Worm (Caenorhabditis elegans) whole organism, L4 larva: ENCODE measurements around the gene clc-26.

Experiments used
- D1046.2 ChIP-seq: fragments of 200-800 bp; sonication (Bioruptor generic); IDR thresholded peaks from 2 replicates; pipeline ENCODE4 v1.3.6; 2022; ENCODE audit warnings: missing genetic modification characterization, missing compliant biosample characterization
- F37D6.2 ChIP-seq: sonication (generic microtip); optimal IDR thresholded peaks from 2 replicates; lab custom pipeline; 2016; ENCODE audit warnings: mild to moderate bottlenecking, missing genetic modification characterization, missing compliant biosample characterization
- F49E8.2 ChIP-seq: sonication (generic microtip); optimal IDR thresholded peaks from 2 replicates; lab custom pipeline; 2016; ENCODE audit warnings: missing compliant biosample characterization, mild to moderate bottlenecking, missing genetic modification characterization, borderline replicate concordance
- T20F7.1 ChIP-seq: fragments of 200-800 bp; sonication (Bioruptor generic); optimal IDR thresholded peaks from 2 replicates; lab custom pipeline; 2018; ENCODE audit warnings: mild to moderate bottlenecking, missing genetic modification characterization, missing compliant biosample characterization
- ZK337.2 ChIP-seq: fragments of 200-800 bp; sonication (Bioruptor generic); IDR thresholded peaks from 2 replicates; pipeline ENCODE4 v1.3.6; 2022; ENCODE audit warnings: missing genetic modification reagents, missing genetic modification characterization, missing compliant biosample characterization
- arid-1 ChIP-seq: fragments of 200-800 bp; sonication (Bioruptor generic); conservative IDR thresholded peaks from 2 replicates; pipeline ENCODE4 v1.3.6; 2022; ENCODE audit warnings: missing genetic modification reagents, missing genetic modification characterization, missing compliant biosample characterization
- attf-4 ChIP-seq: sonication (generic microtip); optimal IDR thresholded peaks from 3 replicates; lab custom pipeline; 2017; ENCODE audit warnings: missing biosample characterization, missing genetic modification characterization
- ceh-28 ChIP-seq: fragments of 150-350 bp; optimal IDR thresholded peaks from 2 replicates; lab custom pipeline; 2014; ENCODE audit warnings: missing biosample characterization, missing genetic modification reagents, missing genetic modification characterization
- ceh-62 ChIP-seq: sonication (generic microtip); optimal IDR thresholded peaks from 2 replicates; lab custom pipeline; 2017; ENCODE audit warnings: missing biosample characterization, missing genetic modification characterization
- ctbp-1 ChIP-seq: fragments of 200-800 bp; sonication (Bioruptor generic); IDR thresholded peaks from 2 replicates; pipeline ENCODE4 v1.3.6; 2022; ENCODE audit warnings: missing genetic modification reagents, missing genetic modification characterization, missing compliant biosample characterization
- daf-8 ChIP-seq: fragments of 200-800 bp; sonication (Bioruptor generic); IDR thresholded peaks from 2 replicates; pipeline ENCODE4 v1.3.6; 2022; ENCODE audit warnings: missing genetic modification characterization, missing compliant biosample characterization
- dmd-8 ChIP-seq: fragments of 200-800 bp; sonication (Bioruptor generic); IDR thresholded peaks from 2 replicates; pipeline ENCODE4 v1.3.6; 2022; ENCODE audit warnings: missing genetic modification characterization, missing compliant biosample characterization
- dpl-1 ChIP-seq: fragments of 150-350 bp; optimal IDR thresholded peaks from 2 replicates; lab custom pipeline; 2014; ENCODE audit warnings: missing biosample characterization, missing genetic modification reagents, missing genetic modification characterization
- dve-1 ChIP-seq: sonication (generic microtip); optimal IDR thresholded peaks from 2 replicates; lab custom pipeline; 2017; ENCODE audit warnings: antibody characterized with exemption, mild to moderate bottlenecking, missing genetic modification characterization, missing compliant biosample characterization; ENCODE audit not compliant: insufficient read depth
- fkh-10 ChIP-seq: fragments of 150-350 bp; optimal IDR thresholded peaks from 2 replicates; lab custom pipeline; 2014; ENCODE audit warnings: missing biosample characterization, missing genetic modification reagents, missing genetic modification characterization
- hlh-11 ChIP-seq: fragments of 200-800 bp; sonication (Bioruptor generic); optimal IDR thresholded peaks from 2 replicates; lab custom pipeline; 2018; ENCODE audit warnings: mild to moderate bottlenecking, missing genetic modification characterization, missing compliant biosample characterization
- hlh-30 ChIP-seq: sonication (generic microtip); optimal IDR thresholded peaks from 2 replicates; lab custom pipeline; 2017; ENCODE audit warnings: antibody characterized with exemption, mild to moderate bottlenecking, missing genetic modification characterization, missing compliant biosample characterization; ENCODE audit not compliant: insufficient read depth
- hmg-1.1 ChIP-seq: fragments of 200-800 bp; sonication (Bioruptor generic); IDR thresholded peaks from 2 replicates; pipeline ENCODE4 v1.3.6; 2022; ENCODE audit warnings: missing genetic modification reagents, missing genetic modification characterization, missing compliant biosample characterization
- lin-15B ChIP-seq: fragments of 150-350 bp; sonication (generic microtip); optimal IDR thresholded peaks from 3 replicates; lab custom pipeline; 2014; ENCODE audit warnings: missing biosample characterization, missing genetic modification characterization
- lir-3 ChIP-seq: sonication (generic microtip); optimal IDR thresholded peaks from 2 replicates; lab custom pipeline; 2016; ENCODE audit warnings: mild to moderate bottlenecking, missing genetic modification characterization, missing compliant biosample characterization
- lsy-2 ChIP-seq, 2 experiments: fragments of 150-350 bp in 1 of 2; sonication (generic microtip) in 1 of 2; optimal IDR thresholded peaks; 2 replicates each; lab custom pipeline; 2014 to 2017; ENCODE audit warnings: missing biosample characterization in 2 of 2, missing genetic modification characterization in 2 of 2
- madf-5 ChIP-seq, 2 experiments: fragments of 200-800 bp; sonication (Bioruptor generic); IDR thresholded peaks; 2 replicates each; pipeline ENCODE4 v1.3.6; 2022; ENCODE audit warnings: missing compliant biosample characterization in 2 of 2, missing genetic modification characterization in 2 of 2
- mdl-1 ChIP-seq, 2 experiments: fragments of 150-350 bp in 1 of 2; sonication (generic microtip) in 1 of 2; optimal IDR thresholded peaks; 2 replicates each; lab custom pipeline; 2014 to 2017; ENCODE audit warnings: missing biosample characterization in 2 of 2, missing genetic modification characterization in 2 of 2
- mes-2 ChIP-seq: sonication (generic microtip); optimal IDR thresholded peaks from 2 replicates; lab custom pipeline; 2016; ENCODE audit warnings: missing genotype, mild to moderate bottlenecking, missing genetic modification characterization, missing compliant biosample characterization; ENCODE audit not compliant: poor library complexity, severe bottlenecking
- mxl-2 ChIP-seq: fragments of 200-800 bp; sonication (Bioruptor generic); conservative IDR thresholded peaks from 2 replicates; pipeline ENCODE4 v1.3.6; 2022; ENCODE audit warnings: missing genetic modification reagents, missing genetic modification characterization, missing compliant biosample characterization
- mxl-3 ChIP-seq: fragments of 200-800 bp; sonication (Bioruptor generic); optimal IDR thresholded peaks from 2 replicates; lab custom pipeline; 2018; ENCODE audit warnings: mild to moderate bottlenecking, missing genetic modification characterization, missing compliant biosample characterization
- nhr-102 ChIP-seq: sonication (generic microtip); optimal IDR thresholded peaks from 2 replicates; lab custom pipeline; 2016; ENCODE audit warnings: mild to moderate bottlenecking, missing genetic modification characterization, moderate library complexity, missing compliant biosample characterization
- nhr-237 ChIP-seq: sonication (generic microtip); optimal IDR thresholded peaks from 2 replicates; lab custom pipeline; 2017; ENCODE audit warnings: missing biosample characterization, missing genetic modification characterization
- nhr-25 ChIP-seq: sonication (generic microtip); optimal IDR thresholded peaks from 2 replicates; lab custom pipeline; 2017; ENCODE audit warnings: missing genetic modification characterization, mild to moderate bottlenecking, missing compliant biosample characterization, antibody characterized with exemption, moderate library complexity, borderline replicate concordance; ENCODE audit not compliant: insufficient read depth
- nhr-28 ChIP-seq: fragments of 150-350 bp; optimal IDR thresholded peaks from 2 replicates; lab custom pipeline; 2014; ENCODE audit warnings: missing biosample characterization, missing genetic modification characterization
- nhr-41 ChIP-seq: fragments of 200-800 bp; sonication (Bioruptor generic); IDR thresholded peaks from 2 replicates; pipeline ENCODE4 v1.3.6; 2022; ENCODE audit warnings: missing genetic modification reagents, missing genetic modification characterization, missing compliant biosample characterization
- nhr-42 ChIP-seq: fragments of 200-800 bp; sonication (Bioruptor generic); IDR thresholded peaks from 2 replicates; pipeline ENCODE4 v1.3.6; 2022; ENCODE audit warnings: missing genetic modification characterization, missing compliant biosample characterization
- nhr-48 ChIP-seq: sonication (generic microtip); optimal IDR thresholded peaks from 2 replicates; lab custom pipeline; 2016; ENCODE audit warnings: mild to moderate bottlenecking, missing genetic modification characterization, missing compliant biosample characterization
- nhr-76 ChIP-seq: fragments of 150-350 bp; optimal IDR thresholded peaks from 2 replicates; lab custom pipeline; 2014; ENCODE audit warnings: missing biosample characterization, missing genetic modification characterization
- nhr-77 ChIP-seq: fragments of 150-350 bp; optimal IDR thresholded peaks from 2 replicates; lab custom pipeline; 2014; ENCODE audit warnings: missing biosample characterization, missing genetic modification characterization
- php-3 ChIP-seq: fragments of 200-800 bp; sonication (Bioruptor generic); IDR thresholded peaks from 2 replicates; pipeline ENCODE4 v1.3.6; 2022; ENCODE audit warnings: missing genetic modification reagents, missing genetic modification characterization, missing compliant biosample characterization
- rbr-2 ChIP-seq: sonication (generic microtip); optimal IDR thresholded peaks from 2 replicates; lab custom pipeline; 2016; ENCODE audit warnings: missing genotype, missing genetic modification characterization, missing compliant biosample characterization
- set-16 ChIP-seq: fragments of 200-800 bp; sonication (Bioruptor generic); IDR thresholded peaks from 2 replicates; pipeline ENCODE4 v1.3.6; 2022; ENCODE audit warnings: missing genetic modification reagents, missing genetic modification characterization, missing compliant biosample characterization
- snpc-4 ChIP-seq: fragments of 150-350 bp; optimal IDR thresholded peaks from 2 replicates; lab custom pipeline; 2014; ENCODE audit warnings: missing biosample characterization, missing genetic modification characterization
- spr-1 ChIP-seq: sonication (generic microtip); optimal IDR thresholded peaks from 2 replicates; lab custom pipeline; 2016; ENCODE audit warnings: mild to moderate bottlenecking, missing genetic modification characterization, missing compliant biosample characterization
- unc-62 ChIP-seq, 3 experiments: fragments of 150-350 bp in 1 of 3; sonication (generic microtip); optimal IDR thresholded peaks in 2 of 3; peaks in 1 of 3; 1 replicate in 1 of 3; 2 replicates in 2 of 3; lab custom pipeline; 2014 to 2017; ENCODE audit warnings: missing biosample characterization in 3 of 3, missing genetic modification characterization in 3 of 3, missing genetic modification reagents in 3 of 3, missing genotype in 1 of 3
- vab-7 ChIP-seq: fragments of 200-800 bp; sonication (Bioruptor generic); IDR thresholded peaks from 2 replicates; pipeline ENCODE4 v1.3.6; 2022; ENCODE audit warnings: missing genetic modification reagents, missing genetic modification characterization, missing compliant biosample characterization

Gene clc-26

DNA sequence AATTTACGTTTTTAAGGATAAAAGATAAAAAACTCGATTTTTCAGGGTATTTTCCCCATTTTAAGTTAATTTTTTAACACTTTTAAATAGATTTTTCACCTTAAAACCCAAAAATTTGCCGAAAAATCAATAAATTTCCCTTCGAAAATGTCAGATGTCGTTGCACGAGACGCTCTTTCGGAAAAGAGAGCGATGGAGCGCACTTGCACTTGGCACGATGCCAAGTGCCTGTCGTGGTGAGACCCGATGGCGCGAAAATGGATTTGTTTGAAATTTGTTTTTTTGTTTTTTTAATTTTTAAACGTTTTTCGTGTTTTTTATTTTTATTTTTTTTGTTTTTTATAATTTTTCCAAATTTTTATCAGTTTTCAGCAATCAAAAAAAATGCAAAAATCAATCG, 49.7 kb upstream of the clc-26 start, which contains the start of the genes rab-18 and kbp-4 (continued):
- TF ChIP-seq set-16 (GFP tag; lab: Robert Waterston, UW) (no peak), nhr-42 (0 out of 2 replicates have a peak, but pooled peaks have one; percentile 54), php-3 (GFP tag; lab: Robert Waterston, UW) (no peak), ZK337.2 (GFP tag; lab: Robert Waterston, UW) (no peak), fkh-10 (GFP tag; lab: Kevin White, UChicago) (peak; percentile 53), dmd-8 (GFP tag; lab: Robert Waterston, UW) (no peak), nhr-28 (tag; lab: Kevin White, UChicago) (peak; percentile 88), ceh-28 (tag; lab: Kevin White, UChicago) (peak; percentile 41), hlh-11 (peak; percentile 91), madf-5 (GFP tag; IDR thresholded peaks at IDR 0.05; lab: Robert Waterston, UW) (no peak), nhr-25 (tag; lab: Kevin White, UChicago) (peak; percentile 67), mxl-3 (GFP tag; lab: Kevin White, UChicago) (peak; percentile 58), T20F7.1 (GFP tag; lab: Kevin White, UChicago) (no peak), dve-1 (tag; lab: Kevin White, UChicago) (peak; percentile 98), mxl-2 (GFP tag; lab: Robert Waterston, UW) (no peak), dpl-1 (GFP tag; lab: Kevin White, UChicago) (peak; percentile 99), ctbp-1 (peak; percentile 77), F37D6.2 (tag; lab: Kevin White, UChicago) (peak; percentile 82), hmg-1.1 (peak; percentile 83), nhr-77 (tag; lab: Kevin White, UChicago) (peak; percentile 97), lin-15B (tag; lab: Kevin White, UChicago) (peak; percentile 85), nhr-102 (tag; lab: Kevin White, UChicago) (peak; percentile 82), hlh-30 (peak; percentile 100), unc-62 (GFP tag; optimal IDR thresholded peaks at IDR 0.05 in 1 of 2; lab: Kevin White, UChicago) (peak in 1 of 2 experiments; percentile 49), unc-62 (tag; optimal IDR thresholded peaks at IDR 0.05; lab: Kevin White, UChicago) (no peak), arid-1 (GFP tag; lab: Robert Waterston, UW) (peak; percentile 75), mdl-1 (tag; optimal IDR thresholded peaks at IDR 0.05; lab: Kevin White, UChicago) (peak; percentile 56 to 96), rbr-2 (tag; lab: Kevin White, UChicago) (peak; percentile 93), vab-7 (peak; percentile 19; the same call in 1 of the 2 replicates), lir-3 (tag; lab: Kevin White, UChicago) (no peak), attf-4 (no peak), spr-1 (peak; percentile 76), mes-2 (peak; percentile 94), nhr-76 (tag; lab: Kevin White, UChicago) (peak; percentile 21), daf-8 (GFP tag; lab: Robert Waterston, UW) (no peak), nhr-237 (tag; lab: Kevin White, UChicago) (no peak), lsy-2 (tag; optimal IDR thresholded peaks at IDR 0.05; lab: Kevin White, UChicago) (peak; percentile 85 to 97), snpc-4 (no peak), ceh-62 (tag; lab: Kevin White, UChicago) (no peak), nhr-41 (GFP tag; lab: Robert Waterston, UW) (no peak), nhr-48 (tag; lab: Kevin White, UChicago) (no peak), D1046.2 (GFP tag; lab: Robert Waterston, UW) (no peak), F49E8.2 (tag; lab: Kevin White, UChicago) (peak; percentile 79)
- TF ChIP-seq, all 104 proteins: peak for 54
